Worm (Caenorhabditis elegans) whole organism, late embryonic: ENCODE data around the gene rme-6.

Experiments used
- dmd-4 ChIP-seq: sonication (generic microtip); optimal IDR thresholded peaks from 2 replicates; lab custom pipeline; 2016; ENCODE audit warnings: borderline replicate concordance, missing genetic modification characterization, missing compliant biosample characterization
- fkh-10 ChIP-seq: fragments of 150-350 bp; optimal IDR thresholded peaks from 2 replicates; lab custom pipeline; 2014; ENCODE audit warnings: missing biosample characterization, missing genetic modification reagents, missing genetic modification characterization
- madf-2 ChIP-seq: sonication (generic microtip); optimal IDR thresholded peaks from 2 replicates; lab custom pipeline; 2017; ENCODE audit warnings: missing genetic modification characterization, missing compliant biosample characterization

DNA sequence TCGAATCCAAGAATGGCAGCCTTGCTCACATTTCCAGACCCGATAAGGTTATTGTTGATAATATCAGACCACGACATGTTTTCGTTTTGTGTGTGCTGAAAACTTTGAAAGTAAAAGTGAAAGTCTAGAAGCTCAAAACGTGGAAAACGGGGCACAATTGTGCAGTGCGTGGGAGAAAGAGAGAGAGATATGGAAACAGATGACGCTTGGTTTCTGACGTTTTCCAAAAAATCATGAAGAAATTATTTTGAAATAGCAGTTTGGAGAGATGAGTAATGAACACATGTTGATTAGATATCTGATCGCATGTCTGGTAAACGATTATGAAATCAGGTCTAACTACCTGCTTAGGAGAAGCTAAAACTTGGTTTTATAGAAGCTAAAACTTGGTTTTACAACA is 16.4 kb upstream of the rme-6 start, which contains the start of gene pfn-3:
- TF ChIP-seq madf-2 (tag; lab: Kevin White, UChicago) (no peak), fkh-10 (GFP tag; lab: Kevin White, UChicago) (no peak), dmd-4 (no peak)
